Fruit fly (Drosophila melanogaster): ENCODE data around the gene Irk2.

Gene Irk2

dm6 chr3R:23519395-23520101 lies at the start of gene Irk2:
Gene Irk2, minus strand, starts transcription at chr3R:23519445.
- TF ChIP-seq Snoo (tag; optimal IDR thresholded peaks at IDR 0.05) (no peak), Pif1B (GFP tag; optimal IDR thresholded peaks at IDR 0.05) (no peak), EcR (GFP tag; optimal IDR thresholded peaks at IDR 0.05) (no peak)

- TF ChIP-seq CG34367 (tag; optimal IDR thresholded peaks at IDR 0.05) (no peak), CG32121 (GFP tag; IDR thresholded peaks at IDR 0.05) (no peak), CG17806 (tag; optimal IDR thresholded peaks at IDR 0.05) (no peak), CG13204 (GFP tag; optimal IDR thresholded peaks at IDR 0.05) (no peak), D1 (tag; optimal IDR thresholded peaks at IDR 0.05) (no peak), CG9948 (tag; optimal IDR thresholded peaks at IDR 0.05) (no peak), Snoo (tag; optimal IDR thresholded peaks at IDR 0.05) (no peak), fd96Ca (GFP tag; IDR thresholded peaks at IDR 0.05) (no peak), gl (tag; optimal IDR thresholded peaks at IDR 0.05) (no peak), Ets98B (GFP tag; IDR thresholded peaks at IDR 0.05) (no peak), CG15710 (tag; optimal IDR thresholded peaks at IDR 0.05) (no peak), CG8159 (tag; optimal IDR thresholded peaks at IDR 0.05) (no peak), CG4496 (GFP tag; IDR thresholded peaks at IDR 0.05) (no peak), CG12605 (GFP tag; IDR thresholded peaks at IDR 0.05) (no peak), CG8301 (tag; optimal IDR thresholded peaks at IDR 0.05) (no peak), EcR (GFP tag; optimal IDR thresholded peaks at IDR 0.05) (no peak), rn (GFP tag; IDR thresholded peaks at IDR 0.05) (no peak), Pif1A (GFP tag; optimal IDR thresholded peaks at IDR 0.05) (no peak)
These were observed 38.0 kb upstream of the Irk2 start, which contains the start of gene beat-IV for dm6 chr3R:23557244-23557643. Gene beat-IV, plus strand, starts transcription at chr3R:23557412.

- TF ChIP-seq EcR (GFP tag; optimal IDR thresholded peaks at IDR 0.05) (no peak), CG32121 (GFP tag; IDR thresholded peaks at IDR 0.05) (no peak), CG10348 (GFP tag; IDR thresholded peaks at IDR 0.05) (no peak), CG17806 (tag; optimal IDR thresholded peaks at IDR 0.05) (no peak), CG12605 (GFP tag; IDR thresholded peaks at IDR 0.05) (no peak), gl (tag; optimal IDR thresholded peaks at IDR 0.05) (no peak), Ets98B (GFP tag; IDR thresholded peaks at IDR 0.05) (no peak), CG8301 (tag; optimal IDR thresholded peaks at IDR 0.05) (no peak), Pif1A (GFP tag; optimal IDR thresholded peaks at IDR 0.05) (no peak), CG9948 (tag; optimal IDR thresholded peaks at IDR 0.05) (no peak), CG13204 (GFP tag; optimal IDR thresholded peaks at IDR 0.05) (no peak)
These were observed 37.6 kb upstream of the Irk2 start, which contains the start of gene CG10164 for dm6 chr3R:23556843-23557242. Gene CG10164, minus strand, starts transcription at chr3R:23556943.

dm6 chr3R:23538719-23539145 lies 19.5 kb upstream of the Irk2 start, which contains the start of gene Ugt303B2:
Gene Ugt303B2, minus strand, starts transcription at chr3R:23538908.
- TF ChIP-seq Pif1B (GFP tag; optimal IDR thresholded peaks at IDR 0.05) (no peak), CG14655 (GFP tag; optimal IDR thresholded peaks at IDR 0.05) (no peak), CG12605 (GFP tag; IDR thresholded peaks at IDR 0.05) (no peak), CG17806 (tag; optimal IDR thresholded peaks at IDR 0.05) (no peak), CG34367 (tag; optimal IDR thresholded peaks at IDR 0.05) (no peak), CG8159 (tag; optimal IDR thresholded peaks at IDR 0.05) (no peak), Snoo (tag; optimal IDR thresholded peaks at IDR 0.05) (no peak), CG8301 (tag; optimal IDR thresholded peaks at IDR 0.05) (no peak), CG13204 (GFP tag; optimal IDR thresholded peaks at IDR 0.05) (no peak)

dm6 chr3R:23536610-23537009 lies 17.4 kb upstream of the Irk2 start, which contains the start of gene Ugt303B1:
Gene Ugt303B1, minus strand, starts transcription at chr3R:23536710.
- no peak for TF ChIP-seq Pif1B (GFP tag; optimal IDR thresholded peaks at IDR 0.05)
- TF ChIP-seq CG8159 (tag; optimal IDR thresholded peaks at IDR 0.05): no peak
- no peak for TF ChIP-seq rn (GFP tag; IDR thresholded peaks at IDR 0.05)
- no peak for TF ChIP-seq CG10348 (GFP tag; IDR thresholded peaks at IDR 0.05)
- no peak for TF ChIP-seq gl (tag; optimal IDR thresholded peaks at IDR 0.05)
- TF ChIP-seq fd96Ca (GFP tag; IDR thresholded peaks at IDR 0.05): no peak
- TF ChIP-seq CG12605 (GFP tag; IDR thresholded peaks at IDR 0.05): no peak
- TF ChIP-seq CG14655 (GFP tag; optimal IDR thresholded peaks at IDR 0.05): no peak
- no peak for TF ChIP-seq CG4496 (GFP tag; IDR thresholded peaks at IDR 0.05)
- no peak for TF ChIP-seq Pif1A (GFP tag; optimal IDR thresholded peaks at IDR 0.05)
- TF ChIP-seq CG32121 (GFP tag; IDR thresholded peaks at IDR 0.05): no peak
- no peak for TF ChIP-seq CG34367 (tag; optimal IDR thresholded peaks at IDR 0.05)
- no peak for TF ChIP-seq CG8301 (tag; optimal IDR thresholded peaks at IDR 0.05)
- no peak for TF ChIP-seq Snoo (tag; optimal IDR thresholded peaks at IDR 0.05)
- no peak for TF ChIP-seq CG15710 (tag; optimal IDR thresholded peaks at IDR 0.05)
- no peak for TF ChIP-seq EcR (GFP tag; optimal IDR thresholded peaks at IDR 0.05)
- no peak for TF ChIP-seq CG13204 (GFP tag; optimal IDR thresholded peaks at IDR 0.05)
- no peak for TF ChIP-seq CG9948 (tag; optimal IDR thresholded peaks at IDR 0.05)
- no peak for TF ChIP-seq CG17806 (tag; optimal IDR thresholded peaks at IDR 0.05)
- TF ChIP-seq Ets98B (GFP tag; IDR thresholded peaks at IDR 0.05): no peak

dm6 chr3R:23534609-23535008 lies 15.4 kb upstream of the Irk2 start, which contains the start of gene Ugt303B3:
Gene Ugt303B3, minus strand, starts transcription at chr3R:23534767.
- TF ChIP-seq CG32121 (GFP tag; IDR thresholded peaks at IDR 0.05): no peak
- no peak for TF ChIP-seq gl (tag; optimal IDR thresholded peaks at IDR 0.05)
- no peak for TF ChIP-seq fd96Ca (GFP tag; IDR thresholded peaks at IDR 0.05)
- no peak for TF ChIP-seq CG9948 (tag; optimal IDR thresholded peaks at IDR 0.05)
- no peak for TF ChIP-seq CG15710 (tag; optimal IDR thresholded peaks at IDR 0.05)
- TF ChIP-seq CG10348 (GFP tag; IDR thresholded peaks at IDR 0.05): no peak
- no peak for TF ChIP-seq CG4496 (GFP tag; IDR thresholded peaks at IDR 0.05)
- TF ChIP-seq Snoo (tag; optimal IDR thresholded peaks at IDR 0.05): no peak
- no peak for TF ChIP-seq CG12605 (GFP tag; IDR thresholded peaks at IDR 0.05)
- no peak for TF ChIP-seq CG13204 (GFP tag; optimal IDR thresholded peaks at IDR 0.05)
- no peak for TF ChIP-seq CG8301 (tag; optimal IDR thresholded peaks at IDR 0.05)
- TF ChIP-seq CG17806 (tag; optimal IDR thresholded peaks at IDR 0.05): no peak

Data from whole organism, pupa.